Fruit fly (Drosophila melanogaster) whole organism: ENCODE results near the gene Socs36E.

Source experiments
- CG8478 ChIP-seq: fragments of >200 bp; optimal IDR thresholded peaks from 2 replicates; lab custom pipeline; 2018; ENCODE audit warnings: inconsistent platforms
- Dll ChIP-seq: fragments of >200 bp; optimal IDR thresholded peaks from 2 replicates; lab custom pipeline; 2017
- pan ChIP-seq: fragments of >200 bp; optimal IDR thresholded peaks from 2 replicates; lab custom pipeline; 2017
- usp ChIP-seq: fragments of >200 bp; optimal IDR thresholded peaks from 2 replicates; lab custom pipeline; 2017; ENCODE audit warnings: missing biosample characterization, missing genetic modification characterization, mixed read lengths

DNA sequence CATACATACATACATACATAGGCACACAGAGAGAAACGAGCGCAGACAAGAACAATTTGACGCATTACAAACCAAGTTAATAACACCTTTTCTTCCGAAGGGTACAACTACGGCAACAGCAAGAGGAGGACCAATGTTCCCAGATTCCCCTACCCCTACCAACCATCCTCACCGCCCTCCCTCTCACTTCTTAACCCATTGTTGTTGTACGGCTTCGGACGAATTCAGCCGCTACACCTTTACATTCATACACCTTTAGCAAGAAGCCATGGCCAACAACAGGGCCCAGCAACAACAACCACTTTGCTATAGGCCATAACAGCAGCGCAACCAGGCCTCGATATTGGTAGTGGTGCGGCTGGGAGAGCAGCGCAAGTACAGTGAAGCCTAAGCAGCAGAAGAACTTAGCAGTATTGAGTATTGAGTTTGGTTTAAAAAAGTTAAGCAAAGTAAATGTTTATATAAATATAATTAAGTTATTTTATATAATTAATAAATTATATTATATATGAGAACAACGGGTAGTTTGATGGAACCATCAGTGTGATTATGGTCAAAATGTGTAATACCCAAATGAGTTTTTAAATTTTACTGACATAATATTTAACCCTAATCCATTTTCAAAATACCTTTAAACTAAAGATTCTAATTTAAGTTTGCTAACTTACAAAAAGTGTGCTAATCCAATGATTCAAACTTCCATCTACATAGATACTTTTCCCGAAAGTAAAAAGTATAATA lies 1.7 kb downstream of the Socs36E start:
- TF ChIP-seq usp = no peak
- no peak for TF ChIP-seq Dll (lab: Kevin White, UChicago)
- TF ChIP-seq CG8478 = no peak
- TF ChIP-seq pan (lab: Kevin White, UChicago) = no peak
